Worm (Caenorhabditis elegans): ENCODE results near the gene W07G4.2.

The W07G4.2 gene

ce11 chrV:13024499-13024898, 11.9 kb downstream of the W07G4.2 start:
- TF ChIP-seq cog-1 (tag; optimal IDR thresholded peaks at IDR 0.05) (no peak), flt-1 (GFP tag; IDR thresholded peaks at IDR 0.05) (0 out of 2 replicates have a peak, but pooled peaks have one; percentile 11)

DNA sequence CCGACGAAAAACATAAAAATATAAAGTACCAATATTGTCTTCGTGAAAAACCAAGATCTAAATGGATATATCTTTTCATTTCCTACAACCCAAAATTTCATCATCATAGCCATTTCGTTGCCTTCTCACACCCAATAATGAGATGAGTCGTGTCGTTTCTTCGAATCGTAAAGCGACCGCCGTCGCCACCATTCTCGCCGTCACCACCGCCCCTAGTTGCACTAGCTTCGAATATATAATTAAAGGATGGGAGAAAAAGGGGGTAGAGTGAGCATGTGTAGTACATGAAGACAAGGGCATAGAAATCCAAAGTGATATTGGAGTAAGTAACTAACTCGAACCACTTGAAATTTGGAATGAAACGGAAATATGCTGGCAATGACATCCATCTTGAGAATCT, 14.1 kb downstream of the W07G4.2 start:
- TF ChIP-seq med-1 (GFP tag; optimal IDR thresholded peaks at IDR 0.05; ENCODE audit: insufficient read depth) = no peak
- TF ChIP-seq ref-1 (GFP tag; conservative IDR thresholded peaks at IDR 0.05) = no peak
- TF ChIP-seq tab-1 (GFP tag; IDR thresholded peaks at IDR 0.05) = no peak
- TF ChIP-seq ztf-29 (GFP tag; IDR thresholded peaks at IDR 0.05) = no peak
- no peak for TF ChIP-seq T22C8.4 (GFP tag; IDR thresholded peaks at IDR 0.05)
- TF ChIP-seq cog-1 (tag; optimal IDR thresholded peaks at IDR 0.05) = no peak
- no peak for TF ChIP-seq klf-2 (GFP tag; conservative IDR thresholded peaks at IDR 0.05)
- no peak for TF ChIP-seq flt-1 (GFP tag; IDR thresholded peaks at IDR 0.05)
- TF ChIP-seq ztf-23 (GFP tag; IDR thresholded peaks at IDR 0.05) = no peak

ce11 chrV:13021540-13021939, 14.8 kb downstream of the W07G4.2 start:
- TF ChIP-seq ref-1 (GFP tag; conservative IDR thresholded peaks at IDR 0.05) = no peak
- no peak for TF ChIP-seq cog-1 (tag; optimal IDR thresholded peaks at IDR 0.05)
- no peak for TF ChIP-seq T22C8.4 (GFP tag; IDR thresholded peaks at IDR 0.05)
- TF ChIP-seq tab-1 (GFP tag; IDR thresholded peaks at IDR 0.05) = no peak
- no peak for TF ChIP-seq ztf-29 (GFP tag; IDR thresholded peaks at IDR 0.05)
- TF ChIP-seq med-1 (GFP tag; optimal IDR thresholded peaks at IDR 0.05; ENCODE audit: insufficient read depth) = no peak
- TF ChIP-seq flt-1 (GFP tag; IDR thresholded peaks at IDR 0.05) = no peak
- TF ChIP-seq ztf-23 (GFP tag; IDR thresholded peaks at IDR 0.05) = no peak
- TF ChIP-seq klf-2 (GFP tag; conservative IDR thresholded peaks at IDR 0.05) = no peak

DNA sequence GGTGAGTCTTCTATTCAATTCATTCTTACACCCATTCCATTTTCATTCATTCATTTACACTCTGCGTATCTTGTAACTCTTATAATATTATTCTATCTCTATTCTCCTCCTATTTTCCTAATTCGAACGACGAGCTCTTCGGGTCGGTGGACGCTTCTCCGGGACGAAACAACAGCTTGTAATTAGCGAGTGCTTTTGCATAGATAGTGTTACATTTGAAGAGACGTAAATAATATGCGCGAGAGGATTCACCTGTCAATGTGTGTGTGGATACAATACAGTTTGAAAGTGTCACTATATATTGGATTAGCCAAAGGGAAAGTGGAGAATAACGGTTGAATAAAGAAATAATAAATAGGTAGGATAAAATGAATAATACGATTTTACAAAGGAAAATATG, 15.7 kb downstream of the W07G4.2 start:
- no peak for TF ChIP-seq flt-1 (GFP tag; IDR thresholded peaks at IDR 0.05)
- TF ChIP-seq med-1 (GFP tag; optimal IDR thresholded peaks at IDR 0.05; ENCODE audit: insufficient read depth) = no peak
- TF ChIP-seq ztf-23 (GFP tag; IDR thresholded peaks at IDR 0.05) = no peak
- TF ChIP-seq klf-2 (GFP tag; conservative IDR thresholded peaks at IDR 0.05) = no peak
- no peak for TF ChIP-seq cog-1 (tag; optimal IDR thresholded peaks at IDR 0.05)
- no peak for TF ChIP-seq ref-1 (GFP tag; conservative IDR thresholded peaks at IDR 0.05)
- no peak for TF ChIP-seq ztf-29 (GFP tag; IDR thresholded peaks at IDR 0.05)
- no peak for TF ChIP-seq T22C8.4 (GFP tag; IDR thresholded peaks at IDR 0.05)
- TF ChIP-seq tab-1 (GFP tag; IDR thresholded peaks at IDR 0.05) = no peak

ce11 chrV:13020014-13020413, 16.4 kb downstream of the W07G4.2 start:
- TF ChIP-seq klf-2 (GFP tag; conservative IDR thresholded peaks at IDR 0.05) (no peak), med-1 (GFP tag; optimal IDR thresholded peaks at IDR 0.05; ENCODE audit: insufficient read depth) (no peak), ztf-29 (GFP tag; IDR thresholded peaks at IDR 0.05) (no peak), ref-1 (GFP tag; conservative IDR thresholded peaks at IDR 0.05) (no peak), tab-1 (GFP tag; IDR thresholded peaks at IDR 0.05) (no peak), flt-1 (GFP tag; IDR thresholded peaks at IDR 0.05) (no peak), cog-1 (tag; optimal IDR thresholded peaks at IDR 0.05) (no peak), ztf-23 (GFP tag; IDR thresholded peaks at IDR 0.05) (no peak), T22C8.4 (GFP tag; IDR thresholded peaks at IDR 0.05) (no peak)

DNA sequence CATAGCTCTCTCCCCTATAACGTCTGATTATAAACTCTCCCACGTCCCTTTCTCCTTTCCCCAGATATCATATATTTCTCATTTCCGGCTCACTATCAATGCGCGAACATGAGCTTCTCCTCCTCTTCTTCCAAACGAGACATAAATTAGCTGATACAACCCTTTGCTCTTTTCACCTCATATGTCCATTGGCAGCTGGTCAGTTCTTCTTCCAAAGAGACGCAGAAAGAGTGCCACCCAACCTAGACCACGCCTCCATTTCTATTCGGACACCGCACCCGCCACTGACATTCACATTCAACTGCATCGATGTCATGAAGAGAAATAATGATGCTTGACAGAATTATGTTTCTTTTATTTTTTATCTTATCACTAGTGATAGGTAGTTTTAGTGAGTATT, 17.6 kb downstream of the W07G4.2 start, which contains the start of gene fmi-1:
fmi-1 (plus strand) TSS at position 301 of the 400 bp plus-strand sequence.
- no peak for TF ChIP-seq klf-2 (GFP tag; conservative IDR thresholded peaks at IDR 0.05)
- no peak; the same call in 1 of the 2 replicates for TF ChIP-seq ztf-29 (GFP tag; IDR thresholded peaks at IDR 0.05)
- TF ChIP-seq tab-1 (GFP tag; IDR thresholded peaks at IDR 0.05) = no peak

- no peak for TF ChIP-seq klf-2 (GFP tag; conservative IDR thresholded peaks at IDR 0.05)
- TF ChIP-seq tab-1 (GFP tag; IDR thresholded peaks at IDR 0.05) = no peak
- TF ChIP-seq ztf-29 (GFP tag; IDR thresholded peaks at IDR 0.05) = no peak
- TF ChIP-seq T22C8.4 (GFP tag; IDR thresholded peaks at IDR 0.05) = no peak
- no peak for TF ChIP-seq ref-1 (GFP tag; conservative IDR thresholded peaks at IDR 0.05)
- TF ChIP-seq ztf-23 (GFP tag; IDR thresholded peaks at IDR 0.05) = no peak
- TF ChIP-seq flt-1 (GFP tag; IDR thresholded peaks at IDR 0.05) = no peak
- no peak for TF ChIP-seq med-1 (GFP tag; optimal IDR thresholded peaks at IDR 0.05; ENCODE audit: insufficient read depth)
- TF ChIP-seq cog-1 (tag; optimal IDR thresholded peaks at IDR 0.05) = no peak
These were observed 18.1 kb downstream of the W07G4.2 start for ce11 chrV:13018233-13018632.

DNA sequence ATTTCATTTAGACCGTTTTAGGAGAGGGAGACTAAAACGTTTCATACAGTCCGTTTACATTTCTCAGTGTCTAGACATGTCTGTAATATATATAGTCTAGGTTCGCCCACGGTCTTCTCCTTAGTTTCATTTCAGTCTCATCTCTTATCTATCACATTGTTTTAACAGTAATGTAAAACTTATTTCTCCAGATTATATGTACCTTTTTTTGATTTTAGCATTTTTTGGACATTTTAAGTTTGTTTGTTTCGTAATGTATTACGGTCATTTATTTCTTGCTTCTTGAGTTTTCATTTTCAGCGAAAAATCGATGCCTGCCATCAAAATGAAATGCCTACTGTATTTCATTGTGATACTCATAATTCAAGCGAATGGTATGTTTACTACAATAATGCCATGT, 22.5 kb downstream of the W07G4.2 start, which contains the start of gene F15B9.6:
F15B9.6 (plus strand) TSS at position 301 of the 400 bp plus-strand sequence.
- TF ChIP-seq flt-1 (GFP tag; IDR thresholded peaks at IDR 0.05) (no peak), T22C8.4 (GFP tag; IDR thresholded peaks at IDR 0.05) (no peak), ref-1 (GFP tag; conservative IDR thresholded peaks at IDR 0.05) (no peak), cog-1 (tag; optimal IDR thresholded peaks at IDR 0.05) (no peak), ztf-29 (GFP tag; IDR thresholded peaks at IDR 0.05) (no peak), klf-2 (GFP tag; conservative IDR thresholded peaks at IDR 0.05) (no peak), ztf-23 (GFP tag; IDR thresholded peaks at IDR 0.05) (no peak), med-1 (GFP tag; optimal IDR thresholded peaks at IDR 0.05; ENCODE audit: insufficient read depth) (no peak), tab-1 (GFP tag; IDR thresholded peaks at IDR 0.05) (no peak)

DNA sequence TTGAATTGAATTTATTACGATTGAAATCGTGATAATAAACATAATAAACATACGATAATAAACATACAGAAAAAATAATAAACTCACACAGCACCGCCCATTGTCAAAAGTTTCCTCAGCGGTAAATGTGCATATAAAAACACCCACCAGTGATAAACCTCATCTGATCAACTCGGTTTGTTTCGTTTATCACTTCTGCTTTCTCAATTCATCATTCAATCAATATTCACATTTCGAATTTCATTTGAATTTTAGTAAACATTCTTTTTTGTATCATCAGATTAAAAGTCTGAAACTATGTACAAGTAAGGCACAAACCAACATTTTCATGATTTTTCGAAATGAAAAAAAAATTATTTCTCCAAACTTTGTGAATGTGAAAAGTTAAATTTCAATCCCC, 23.2 kb downstream of the W07G4.2 start, which contains the start of gene try-10:
try-10 (minus strand) TSS at position 101 of the 400 bp plus-strand sequence.
- TF ChIP-seq flt-1 (GFP tag; IDR thresholded peaks at IDR 0.05) (no peak), med-1 (GFP tag; optimal IDR thresholded peaks at IDR 0.05; ENCODE audit: insufficient read depth) (no peak), tab-1 (GFP tag; IDR thresholded peaks at IDR 0.05) (no peak), ref-1 (GFP tag; conservative IDR thresholded peaks at IDR 0.05) (no peak), klf-2 (GFP tag; conservative IDR thresholded peaks at IDR 0.05) (no peak), T22C8.4 (GFP tag; IDR thresholded peaks at IDR 0.05) (no peak), ztf-29 (GFP tag; IDR thresholded peaks at IDR 0.05) (no peak), cog-1 (tag; optimal IDR thresholded peaks at IDR 0.05) (no peak), ztf-23 (GFP tag; IDR thresholded peaks at IDR 0.05) (no peak)

DNA sequence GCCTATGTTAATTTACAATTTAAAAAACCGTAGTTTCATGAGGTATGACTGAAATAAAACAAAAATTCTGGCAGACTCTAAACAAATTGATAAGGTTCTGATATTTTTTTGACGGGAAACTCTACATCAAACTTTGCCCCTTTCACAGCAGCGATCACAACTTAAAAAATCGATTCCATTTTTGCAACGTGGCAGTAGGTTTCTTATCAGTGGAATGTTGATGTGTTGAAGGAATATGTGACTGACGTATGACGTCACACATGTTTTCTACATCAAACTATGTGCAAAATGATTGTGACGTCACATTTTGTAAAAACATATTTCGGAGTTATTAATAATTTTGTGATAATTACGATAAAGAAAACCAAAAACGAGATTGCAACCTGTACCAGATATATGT, 24.5 kb downstream of the W07G4.2 start:
- TF ChIP-seq T22C8.4 (GFP tag; IDR thresholded peaks at IDR 0.05) (no peak), flt-1 (GFP tag; IDR thresholded peaks at IDR 0.05) (no peak), cog-1 (tag; optimal IDR thresholded peaks at IDR 0.05) (no peak), ref-1 (GFP tag; conservative IDR thresholded peaks at IDR 0.05) (no peak), ztf-23 (GFP tag; IDR thresholded peaks at IDR 0.05) (no peak), klf-2 (GFP tag; conservative IDR thresholded peaks at IDR 0.05) (no peak), ztf-29 (GFP tag; IDR thresholded peaks at IDR 0.05) (no peak), med-1 (GFP tag; optimal IDR thresholded peaks at IDR 0.05; ENCODE audit: insufficient read depth) (no peak), tab-1 (GFP tag; IDR thresholded peaks at IDR 0.05) (no peak)

Measured in whole organism, midembryonic.